Fruit fly (Drosophila melanogaster) whole organism, pupa: ENCODE data around the gene CG9967.

Experiments
- CG10348 ChIP-seq: fragments of 200-800 bp; sonication (Bioruptor generic); IDR thresholded peaks from 2 replicates; pipeline ENCODE4 v1.3.6; 2022; ENCODE audit warnings: missing biosample characterization, missing genetic modification characterization
- CG12605 ChIP-seq: fragments of 200-800 bp; sonication (Bioruptor generic); IDR thresholded peaks from 2 replicates; pipeline ENCODE4 v1.3.6; 2022; ENCODE audit warnings: missing biosample characterization, missing genetic modification characterization
- CG13204 ChIP-seq: fragments of 200-800 bp; sonication (Bioruptor generic); optimal IDR thresholded peaks from 2 replicates; lab custom pipeline; 2018; ENCODE audit warnings: missing biosample characterization, mild to moderate bottlenecking, missing genetic modification characterization, moderate library complexity
- CG14655 ChIP-seq: fragments of 200-800 bp; sonication (Bioruptor generic); optimal IDR thresholded peaks from 3 replicates; lab custom pipeline; 2017; ENCODE audit warnings: mild to moderate bottlenecking, missing biosample characterization, missing genetic modification reagents, missing genetic modification characterization
- CG15710 ChIP-seq: fragments of 200-800 bp; sonication (Bioruptor generic); optimal IDR thresholded peaks from 2 replicates; lab custom pipeline; 2018; ENCODE audit warnings: missing biosample characterization, mild to moderate bottlenecking, missing genetic modification characterization, moderate library complexity
- CG17806 ChIP-seq: fragments of 200-800 bp; sonication (Bioruptor generic); optimal IDR thresholded peaks from 2 replicates; lab custom pipeline; 2018; ENCODE audit warnings: missing biosample characterization, mild to moderate bottlenecking, missing genetic modification characterization, moderate library complexity
- CG32121 ChIP-seq: fragments of 200-800 bp; sonication (Bioruptor generic); IDR thresholded peaks from 2 replicates; pipeline ENCODE4 v1.3.6; 2022; ENCODE audit warnings: missing biosample characterization, missing genetic modification characterization
- CG34367 ChIP-seq: fragments of 200-800 bp; sonication (Bioruptor generic); optimal IDR thresholded peaks from 2 replicates; lab custom pipeline; 2018; ENCODE audit warnings: missing biosample characterization, mild to moderate bottlenecking, missing genetic modification characterization
- CG4496 ChIP-seq: fragments of 200-800 bp; sonication (Bioruptor generic); IDR thresholded peaks from 3 replicates; pipeline ENCODE4 v1.3.6; 2022; ENCODE audit warnings: missing biosample characterization, missing genetic modification characterization
- CG8159 ChIP-seq: fragments of 200-800 bp; sonication (Bioruptor generic); optimal IDR thresholded peaks from 3 replicates; lab custom pipeline; 2018; ENCODE audit warnings: missing biosample characterization, mild to moderate bottlenecking, missing genetic modification characterization, moderate library complexity
- CG8301 ChIP-seq: fragments of 200-800 bp; sonication (Bioruptor generic); optimal IDR thresholded peaks from 2 replicates; lab custom pipeline; 2018; ENCODE audit warnings: missing biosample characterization, mild to moderate bottlenecking, missing genetic modification characterization
- CG9948 ChIP-seq: fragments of 200-800 bp; sonication (Bioruptor generic); optimal IDR thresholded peaks from 2 replicates; lab custom pipeline; 2018; ENCODE audit warnings: missing biosample characterization, mild to moderate bottlenecking, missing genetic modification characterization, moderate library complexity
- D1 ChIP-seq: fragments of 200-800 bp; sonication (Bioruptor generic); optimal IDR thresholded peaks from 2 replicates; lab custom pipeline; 2018; ENCODE audit warnings: missing biosample characterization, mild to moderate bottlenecking, missing genetic modification characterization, moderate library complexity
- EcR ChIP-seq: fragments of 200-800 bp; sonication (Bioruptor generic); optimal IDR thresholded peaks from 3 replicates; lab custom pipeline; 2019; ENCODE audit warnings: missing biosample characterization, missing genetic modification characterization, mild to moderate bottlenecking, moderate library complexity, missing genetic modification reagents
- Ets98B ChIP-seq: fragments of 200-800 bp; sonication (Bioruptor generic); IDR thresholded peaks from 2 replicates; pipeline ENCODE4 v1.3.6; 2022; ENCODE audit warnings: missing biosample characterization, missing genetic modification characterization
- Pif1A ChIP-seq: fragments of 200-800 bp; sonication (Bioruptor generic); optimal IDR thresholded peaks from 3 replicates; lab custom pipeline; 2016; ENCODE audit warnings: missing biosample characterization, missing genetic modification characterization
- Pif1B ChIP-seq: fragments of 200-800 bp; sonication (Bioruptor generic); optimal IDR thresholded peaks from 3 replicates; lab custom pipeline; 2016; ENCODE audit warnings: missing biosample characterization, missing genetic modification characterization
- Snoo ChIP-seq: fragments of 200-800 bp; sonication (Bioruptor generic); optimal IDR thresholded peaks from 3 replicates; lab custom pipeline; 2017; ENCODE audit warnings: missing biosample characterization, mild to moderate bottlenecking, missing genetic modification characterization, inconsistent platforms
- fd96Ca ChIP-seq: fragments of 200-800 bp; sonication (Bioruptor generic); IDR thresholded peaks from 3 replicates; pipeline ENCODE4 v1.3.6; 2022; ENCODE audit warnings: missing biosample characterization, missing genetic modification characterization
- gl ChIP-seq: fragments of 200-800 bp; sonication (Bioruptor generic); optimal IDR thresholded peaks from 2 replicates; lab custom pipeline; 2018; ENCODE audit warnings: missing biosample characterization, mild to moderate bottlenecking, missing genetic modification characterization
- rn ChIP-seq: fragments of 200-800 bp; sonication (Bioruptor generic); IDR thresholded peaks from 2 replicates; pipeline ENCODE4 v1.3.6; 2022; ENCODE audit warnings: missing biosample characterization, missing genetic modification characterization

CG9967 gene

DNA sequence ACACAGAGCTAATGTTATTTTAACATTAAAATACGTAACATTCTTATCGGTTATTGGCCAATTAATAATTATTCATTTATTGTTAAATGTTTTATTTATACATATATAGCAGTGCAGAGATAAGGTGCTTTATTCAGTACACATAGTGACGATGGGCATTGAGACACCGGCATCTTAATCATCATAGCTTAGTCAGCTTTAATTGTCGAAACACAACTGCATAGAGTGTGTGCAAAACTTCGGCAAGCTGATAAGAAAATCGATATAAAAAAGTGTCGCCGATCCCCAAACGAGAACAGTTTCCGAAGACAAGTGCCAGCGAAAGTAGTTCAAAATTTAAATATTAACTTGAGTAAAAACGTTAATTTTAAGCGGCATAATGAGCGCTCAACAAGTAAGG is 49.5 kb downstream of the CG9967 start, which contains the start of gene CG16995:
CG16995 (plus strand) TSS at position 301 of the 400 bp plus-strand sequence.
- no peak for TF ChIP-seq CG14655
- TF ChIP-seq EcR (GFP tag; lab: Kevin White, UChicago) = no peak
- no peak for TF ChIP-seq CG10348
- TF ChIP-seq CG9948 (tag; lab: Kevin White, UChicago) = no peak
- TF ChIP-seq Pif1B = no peak
- TF ChIP-seq CG17806 (tag; lab: Kevin White, UChicago) = no peak
- no peak for TF ChIP-seq CG4496 (GFP tag; lab: Robert Waterston, UW)
- no peak for TF ChIP-seq Pif1A
- TF ChIP-seq CG13204 (GFP tag; lab: Kevin White, UChicago) = no peak
- TF ChIP-seq CG12605 (GFP tag; lab: Robert Waterston, UW) = no peak
- TF ChIP-seq D1 (tag; lab: Kevin White, UChicago) = no peak
- TF ChIP-seq CG15710 (tag; lab: Kevin White, UChicago) = no peak
- TF ChIP-seq gl (tag; lab: Kevin White, UChicago) = no peak
- TF ChIP-seq CG32121 = no peak

DNA sequence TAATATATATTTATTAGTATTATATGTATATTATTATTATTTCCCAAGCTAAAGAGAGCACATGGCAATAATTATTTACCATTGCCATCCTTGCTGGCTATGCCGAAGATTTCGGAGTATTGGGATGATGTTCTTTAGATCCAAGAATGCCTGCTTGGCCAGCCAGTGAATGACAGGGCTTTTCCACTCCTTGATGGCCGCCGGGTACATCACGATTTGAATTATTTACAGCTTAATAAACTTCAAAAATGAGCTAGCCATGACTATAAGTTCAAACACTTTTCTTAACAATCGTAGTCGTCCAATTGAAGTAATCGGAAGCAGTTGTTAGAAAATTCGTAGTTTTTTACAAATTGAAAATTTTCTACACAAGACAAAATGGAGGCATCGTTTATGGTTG is 57.4 kb downstream of the CG9967 start, which contains the start of gene CG31949:
CG31949 (plus strand) TSS at position 301 of the 400 bp plus-strand sequence.
- no peak for TF ChIP-seq gl (tag; lab: Kevin White, UChicago)
- TF ChIP-seq CG32121 = no peak
- TF ChIP-seq CG17806 (tag; lab: Kevin White, UChicago) = no peak
- TF ChIP-seq CG14655 = no peak
- no peak for TF ChIP-seq D1 (tag; lab: Kevin White, UChicago)

DNA sequence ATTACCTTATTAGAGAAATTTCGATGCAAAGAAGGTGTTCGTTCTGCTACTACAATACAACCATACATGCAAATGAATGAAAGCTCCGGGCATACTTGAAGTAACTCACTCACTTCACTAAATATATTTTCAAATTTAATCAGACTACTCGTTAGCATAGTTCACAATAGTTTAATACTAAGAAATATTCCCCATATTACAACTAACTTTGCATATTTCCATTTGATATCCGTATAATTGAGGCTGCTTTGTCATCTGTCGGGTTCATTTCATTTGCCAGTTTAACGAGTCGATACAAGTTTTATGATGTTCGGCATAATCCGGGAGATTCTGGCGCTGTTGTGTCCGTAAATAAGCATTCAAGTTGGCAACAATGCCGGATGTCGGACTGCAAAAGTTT is 66.5 kb downstream of the CG9967 start, which contains the start of gene robl22E:
robl22E (minus strand) TSS at position 101 of the 400 bp plus-strand sequence.
- TF ChIP-seq fd96Ca (GFP tag; lab: Robert Waterston, UW) = no peak
- no peak for TF ChIP-seq gl (tag; lab: Kevin White, UChicago)
- TF ChIP-seq CG17806 (tag; lab: Kevin White, UChicago) = no peak
- TF ChIP-seq D1 (tag; lab: Kevin White, UChicago) = no peak
- TF ChIP-seq Ets98B (GFP tag; lab: Robert Waterston, UW) = no peak
- TF ChIP-seq CG8301 = no peak
- TF ChIP-seq CG15710 (tag; lab: Kevin White, UChicago) = no peak
- TF ChIP-seq Snoo = no peak
- TF ChIP-seq CG12605 (GFP tag; lab: Robert Waterston, UW) = no peak
- TF ChIP-seq CG4496 (GFP tag; lab: Robert Waterston, UW) = no peak
- no peak for TF ChIP-seq CG32121
- no peak for TF ChIP-seq Pif1B
- TF ChIP-seq CG8159 (tag; lab: Kevin White, UChicago) = no peak
- no peak for TF ChIP-seq EcR (GFP tag; lab: Kevin White, UChicago)
- no peak for TF ChIP-seq CG10348
- no peak for TF ChIP-seq Pif1A
- no peak for TF ChIP-seq CG13204 (GFP tag; lab: Kevin White, UChicago)
- TF ChIP-seq CG34367 (tag; lab: Kevin White, UChicago) = no peak
- TF ChIP-seq rn (GFP tag; lab: Robert Waterston, UW) = no peak

DNA sequence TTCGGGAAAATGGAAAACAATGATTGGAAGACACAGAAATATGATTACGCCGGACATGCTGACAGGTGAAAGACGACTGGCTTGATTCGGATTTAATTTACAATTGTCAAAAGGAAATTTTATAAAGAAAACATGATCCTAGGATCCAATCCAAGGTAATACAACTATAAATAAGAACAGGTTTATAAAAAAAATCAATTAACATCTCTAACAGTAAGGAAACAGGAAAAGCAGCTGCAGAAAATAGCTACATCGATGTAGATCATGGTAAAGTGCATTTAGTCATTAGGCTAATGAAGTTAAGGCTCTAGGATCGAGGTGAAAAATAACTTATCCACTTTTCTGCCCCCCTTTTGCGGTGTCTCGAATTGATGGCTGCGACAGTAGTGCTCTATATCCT is 67.8 kb downstream of the CG9967 start, which contains the start of gene CG17237:
CG17237 (minus strand) TSS at position 101 of the 400 bp plus-strand sequence.
- TF ChIP-seq CG14655 (no peak), gl (tag; lab: Kevin White, UChicago) (no peak), CG15710 (tag; lab: Kevin White, UChicago) (no peak), CG34367 (tag; lab: Kevin White, UChicago) (no peak), CG4496 (GFP tag; lab: Robert Waterston, UW) (no peak), Pif1A (no peak)
- TF ChIP-seq, all 21 proteins: peak for 0

DNA sequence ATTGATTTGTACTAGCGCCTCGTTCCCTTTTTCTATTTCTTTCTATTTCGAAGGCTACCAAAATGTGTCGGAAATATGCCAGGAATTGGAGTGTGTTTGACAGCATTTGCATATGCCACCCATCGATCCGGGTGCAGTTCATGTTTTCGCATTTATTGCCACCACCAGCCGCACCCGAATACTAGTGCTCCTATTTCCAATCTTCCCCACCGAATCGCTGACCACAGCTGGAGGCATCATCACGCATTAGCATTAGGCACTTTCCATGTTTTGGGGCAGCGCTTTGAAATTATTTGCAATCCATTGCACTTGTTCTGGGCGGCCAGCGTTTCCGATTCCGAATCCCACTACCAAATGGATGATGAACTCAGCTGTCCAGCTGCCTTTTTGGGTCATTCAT is 69.3 kb downstream of the CG9967 start, which contains the start of gene CG42658:
CG42658 (minus strand) TSS at position 101 of the 400 bp plus-strand sequence.
- TF ChIP-seq CG34367 (tag; lab: Kevin White, UChicago) (no peak), fd96Ca (GFP tag; lab: Robert Waterston, UW) (no peak), Pif1A (no peak), CG8301 (no peak), CG13204 (GFP tag; lab: Kevin White, UChicago) (no peak), CG10348 (no peak), Pif1B (no peak), CG8159 (tag; lab: Kevin White, UChicago) (no peak), CG32121 (no peak), D1 (tag; lab: Kevin White, UChicago) (no peak), CG15710 (tag; lab: Kevin White, UChicago) (no peak), EcR (GFP tag; lab: Kevin White, UChicago) (no peak), CG14655 (no peak), Ets98B (GFP tag; lab: Robert Waterston, UW) (no peak), rn (GFP tag; lab: Robert Waterston, UW) (no peak), CG12605 (GFP tag; lab: Robert Waterston, UW) (no peak)
- TF ChIP-seq, all 21 proteins: peak for 0

DNA sequence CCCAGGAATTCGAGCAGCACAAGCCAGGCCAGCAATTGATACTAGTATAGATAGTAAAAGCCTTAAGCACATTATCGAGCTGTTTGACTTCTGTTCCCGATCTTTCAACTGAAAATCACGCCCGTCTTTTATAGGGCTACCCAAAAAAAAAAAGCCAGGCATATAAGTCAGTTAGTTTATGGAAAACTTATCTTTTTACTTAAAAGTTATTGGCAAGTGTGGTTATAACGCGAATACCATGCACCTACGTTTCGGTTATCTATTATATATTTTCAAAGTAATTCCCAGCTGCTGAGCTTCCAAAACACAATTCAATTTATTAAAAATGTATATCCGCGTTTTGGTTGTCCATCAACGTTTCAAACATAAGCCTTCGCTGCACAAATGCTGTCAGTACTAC is 70.4 kb downstream of the CG9967 start, which contains the start of gene CG31681:
CG31681 (minus strand) TSS at position 101 of the 400 bp plus-strand sequence.
- TF ChIP-seq CG32121 = no peak
- TF ChIP-seq CG8301 = no peak
- TF ChIP-seq CG13204 (GFP tag; lab: Kevin White, UChicago) = no peak
- TF ChIP-seq CG8159 (tag; lab: Kevin White, UChicago) = no peak
- TF ChIP-seq CG15710 (tag; lab: Kevin White, UChicago) = no peak
- TF ChIP-seq EcR (GFP tag; lab: Kevin White, UChicago) = no peak
- no peak for TF ChIP-seq D1 (tag; lab: Kevin White, UChicago)
- TF ChIP-seq CG14655 = no peak
- TF ChIP-seq Pif1B = no peak
- TF ChIP-seq CG34367 (tag; lab: Kevin White, UChicago) = no peak
- no peak for TF ChIP-seq CG12605 (GFP tag; lab: Robert Waterston, UW)
- TF ChIP-seq CG17806 (tag; lab: Kevin White, UChicago) = no peak
- no peak for TF ChIP-seq gl (tag; lab: Kevin White, UChicago)
- TF ChIP-seq fd96Ca (GFP tag; lab: Robert Waterston, UW) = no peak
- TF ChIP-seq CG9948 (tag; lab: Kevin White, UChicago) = no peak
- no peak for TF ChIP-seq rn (GFP tag; lab: Robert Waterston, UW)
- no peak for TF ChIP-seq CG4496 (GFP tag; lab: Robert Waterston, UW)
- no peak for TF ChIP-seq Pif1A
- TF ChIP-seq Ets98B (GFP tag; lab: Robert Waterston, UW) = no peak
